Fruit fly (Drosophila melanogaster) whole organism, embryonic: ENCODE data around the gene CG44008.

Experiments
- Ada2b ChIP-seq: fragments of 200-800 bp; sonication (Bioruptor generic); IDR thresholded peaks from 2 replicates; pipeline ENCODE4 v1.3.6; 2022; ENCODE audit warnings: missing biosample characterization, missing genetic modification characterization
- Awh ChIP-seq: fragments of 200-800 bp; sonication (Bioruptor generic); IDR thresholded peaks from 2 replicates; pipeline ENCODE4, ENCODE4 v1.3.6; 2022; ENCODE audit warnings: missing biosample characterization, missing genetic modification characterization
- BEAF-32 ChIP-seq: fragments of 200-800 bp; sonication (Bioruptor generic); optimal IDR thresholded peaks from 3 replicates; lab custom pipeline; 2017; ENCODE audit warnings: missing biosample characterization, missing genetic modification characterization, mild to moderate bottlenecking, moderate library complexity, missing genetic modification reagents
- BtbVII ChIP-seq: fragments of 200-800 bp; sonication (Bioruptor generic); optimal IDR thresholded peaks from 3 replicates; lab custom pipeline; 2017; ENCODE audit warnings: missing biosample characterization, mild to moderate bottlenecking, missing genetic modification characterization
- Bteb2 ChIP-seq: fragments of 200-800 bp; sonication (Bioruptor generic); optimal IDR thresholded peaks from 2 replicates; lab custom pipeline; 2016; ENCODE audit warnings: missing biosample characterization, missing genetic modification characterization
- CG10366 ChIP-seq: fragments of 200-800 bp; sonication (Bioruptor generic); IDR thresholded peaks from 2 replicates; pipeline ENCODE4 v1.3.6; 2022; ENCODE audit warnings: missing biosample characterization, missing genetic modification characterization
- CG10565 ChIP-seq: fragments of 200-800 bp; sonication (Bioruptor generic); optimal IDR thresholded peaks from 3 replicates; lab custom pipeline; 2016; ENCODE audit warnings: missing biosample characterization, mild to moderate bottlenecking, missing genetic modification characterization
- CG10979 ChIP-seq: fragments of 200-800 bp; sonication (Bioruptor generic); optimal IDR thresholded peaks from 2 replicates; lab custom pipeline; 2018; ENCODE audit warnings: missing biosample characterization, mild to moderate bottlenecking, missing genetic modification characterization, moderate library complexity
- CG11093 ChIP-seq: fragments of 200-800 bp; sonication (Bioruptor generic); IDR thresholded peaks from 3 replicates; pipeline ENCODE4 v1.3.6; 2022; ENCODE audit warnings: missing biosample characterization, missing genetic modification characterization
- CG12659 ChIP-seq: fragments of 200-800 bp; sonication (Bioruptor generic); optimal IDR thresholded peaks from 3 replicates; lab custom pipeline; 2017; ENCODE audit warnings: mild to moderate bottlenecking, missing biosample characterization, missing genetic modification reagents, missing genetic modification characterization
- CG12769 ChIP-seq: fragments of 200-800 bp; sonication (Bioruptor generic); optimal IDR thresholded peaks from 2 replicates; lab custom pipeline; 2019; ENCODE audit warnings: missing biosample characterization, mild to moderate bottlenecking, missing genetic modification characterization, moderate library complexity
- CG15073 ChIP-seq: fragments of 200-800 bp; sonication (Bioruptor generic); optimal IDR thresholded peaks from 2 replicates; lab custom pipeline; 2016; ENCODE audit warnings: missing biosample characterization, missing genetic modification characterization
- CG15269 ChIP-seq: fragments of 200-800 bp; sonication (Bioruptor generic); optimal IDR thresholded peaks from 2 replicates; lab custom pipeline; 2018; ENCODE audit warnings: missing biosample characterization, mild to moderate bottlenecking, missing genetic modification characterization, moderate library complexity
- CG16815 ChIP-seq: fragments of 200-800 bp; sonication (Bioruptor generic); optimal IDR thresholded peaks from 3 replicates; lab custom pipeline; 2017; ENCODE audit warnings: missing biosample characterization, mild to moderate bottlenecking, missing genetic modification characterization
- CG2120 ChIP-seq: fragments of 200-800 bp; sonication (Bioruptor generic); optimal IDR thresholded peaks from 3 replicates; lab custom pipeline; 2016; ENCODE audit warnings: missing biosample characterization, missing genetic modification characterization
- CG2129 ChIP-seq: fragments of 200-800 bp; sonication (Bioruptor generic); IDR thresholded peaks from 2 replicates; pipeline ENCODE4 v1.3.6; 2022; ENCODE audit warnings: missing biosample characterization, missing genetic modification characterization; ENCODE audit not compliant: partially characterized antibody
- CG3726 ChIP-seq: fragments of 200-800 bp; sonication (Bioruptor generic); IDR thresholded peaks from 3 replicates; pipeline ENCODE4, ENCODE4 v1.3.6; 2022; ENCODE audit warnings: missing biosample characterization, missing genetic modification characterization
- CG4360 ChIP-seq: fragments of 200-800 bp; sonication (Bioruptor generic); IDR thresholded peaks from 2 replicates; pipeline ENCODE4 v1.3.6; 2022; ENCODE audit warnings: missing biosample characterization, missing genetic modification characterization
- CG7372 ChIP-seq: fragments of 200-800 bp; sonication (Bioruptor generic); IDR thresholded peaks from 2 replicates; pipeline ENCODE4 v1.3.6; 2022; ENCODE audit warnings: missing biosample characterization, missing genetic modification characterization
- CG7786 ChIP-seq: fragments of 200-800 bp; sonication (Bioruptor generic); optimal IDR thresholded peaks from 2 replicates; lab custom pipeline; 2016; ENCODE audit warnings: missing biosample characterization, missing genetic modification characterization
- CG7839 ChIP-seq: fragments of 200-800 bp; sonication (Bioruptor generic); optimal IDR thresholded peaks from 3 replicates; lab custom pipeline; 2018; ENCODE audit warnings: missing biosample characterization, mild to moderate bottlenecking, missing genetic modification characterization, moderate library complexity
- CG8388 ChIP-seq: fragments of 200-800 bp; sonication (Bioruptor generic); optimal IDR thresholded peaks from 2 replicates; lab custom pipeline; 2019; ENCODE audit warnings: missing biosample characterization, mild to moderate bottlenecking, missing genetic modification characterization, moderate library complexity
- CG9727 ChIP-seq: fragments of 200-800 bp; sonication (Bioruptor generic); optimal IDR thresholded peaks from 3 replicates; lab custom pipeline; 2017; ENCODE audit warnings: missing biosample characterization, mild to moderate bottlenecking, missing genetic modification characterization
- Chrac-16 ChIP-seq: fragments of 200-800 bp; sonication (Bioruptor generic); optimal IDR thresholded peaks from 3 replicates; lab custom pipeline; 2016; ENCODE audit warnings: missing biosample characterization, missing genetic modification characterization
- Dbx ChIP-seq: fragments of 200-800 bp; sonication (Bioruptor generic); IDR thresholded peaks from 3 replicates; pipeline ENCODE4 v1.3.6; 2022; ENCODE audit warnings: missing biosample characterization, missing genetic modification characterization
- Dll ChIP-seq: fragments of 200-800 bp; sonication (Bioruptor generic); IDR thresholded peaks from 4 replicates; pipeline ENCODE4 v1.3.6; 2022; ENCODE audit warnings: missing biosample characterization, missing genetic modification characterization; ENCODE audit not compliant: partially characterized antibody
- Hey ChIP-seq: fragments of 200-800 bp; sonication (Bioruptor generic); optimal IDR thresholded peaks from 3 replicates; lab custom pipeline; 2018; ENCODE audit warnings: missing biosample characterization, mild to moderate bottlenecking, missing genetic modification characterization
- Hr51 ChIP-seq, 2 experiments: fragments of 200-800 bp; sonication (Bioruptor generic); optimal IDR thresholded peaks; 2 replicates in 1 of 2; 3 replicates in 1 of 2; lab custom pipeline; 2016 to 2018; ENCODE audit warnings: missing biosample characterization in 2 of 2, missing genetic modification characterization in 2 of 2, mild to moderate bottlenecking in 1 of 2, moderate library complexity in 1 of 2
- NFAT ChIP-seq: fragments of 200-800 bp; sonication (Bioruptor generic); IDR thresholded peaks from 2 replicates; pipeline ENCODE4 v1.3.6; 2022; ENCODE audit warnings: missing biosample characterization, missing genetic modification characterization
- Oli ChIP-seq: fragments of 200-800 bp; sonication (Bioruptor generic); optimal IDR thresholded peaks from 2 replicates; lab custom pipeline; 2018; ENCODE audit warnings: missing biosample characterization, mild to moderate bottlenecking, missing genetic modification characterization, moderate library complexity
- Ravus ChIP-seq: fragments of 200-800 bp; sonication (Bioruptor generic); IDR thresholded peaks from 2 replicates; pipeline ENCODE4 v1.3.6; 2022; ENCODE audit warnings: missing biosample characterization, missing genetic modification characterization
- YL-1 ChIP-seq: fragments of 200-800 bp; sonication (Bioruptor generic); optimal IDR thresholded peaks from 3 replicates; lab custom pipeline; 2017; ENCODE audit warnings: missing biosample characterization, mild to moderate bottlenecking, missing genetic modification characterization
- ac ChIP-seq: fragments of 200-800 bp; sonication (Bioruptor generic); optimal IDR thresholded peaks from 3 replicates; lab custom pipeline; 2017; ENCODE audit warnings: missing biosample characterization, mild to moderate bottlenecking, missing genetic modification characterization
- cad ChIP-seq: fragments of >200 bp; optimal IDR thresholded peaks from 2 replicates; lab custom pipeline; 2017; ENCODE audit warnings: missing biosample characterization, missing genetic modification characterization
- cas ChIP-seq: fragments of 200-800 bp; sonication (Bioruptor generic); IDR thresholded peaks from 2 replicates; pipeline ENCODE4 v1.3.6; 2022; ENCODE audit warnings: missing biosample characterization, missing genetic modification characterization
- chinmo ChIP-seq: fragments of 200-800 bp; sonication (Bioruptor generic); IDR thresholded peaks from 4 replicates; pipeline ENCODE4 v1.3.6; 2022; ENCODE audit warnings: missing biosample characterization, missing genetic modification characterization; ENCODE audit not compliant: partially characterized antibody
- cwo ChIP-seq: fragments of 200-800 bp; sonication (Bioruptor generic); optimal IDR thresholded peaks from 3 replicates; lab custom pipeline; 2017; ENCODE audit warnings: missing biosample characterization, missing genetic modification characterization, mild to moderate bottlenecking, moderate library complexity, missing genetic modification reagents
- ems ChIP-seq: fragments of 200-800 bp; sonication (Bioruptor generic); optimal IDR thresholded peaks from 3 replicates; lab custom pipeline; 2016; ENCODE audit warnings: missing biosample characterization, missing genetic modification characterization
- grau ChIP-seq: fragments of 200-800 bp; optimal IDR thresholded peaks from 3 replicates; lab custom pipeline; 2019; ENCODE audit warnings: missing biosample characterization, mild to moderate bottlenecking, missing genetic modification characterization, moderate library complexity
- pb ChIP-seq: fragments of 200-800 bp; sonication (Bioruptor generic); optimal IDR thresholded peaks from 3 replicates; lab custom pipeline; 2016; ENCODE audit warnings: missing biosample characterization, missing genetic modification characterization
- slbo ChIP-seq: fragments of 200-800 bp; sonication (Bioruptor generic); IDR thresholded peaks from 2 replicates; pipeline ENCODE4 v1.3.6; 2022; ENCODE audit warnings: missing biosample characterization, missing genetic modification characterization
- stwl ChIP-seq: fragments of 200-800 bp; sonication (Bioruptor generic); optimal IDR thresholded peaks from 3 replicates; lab custom pipeline; 2018; ENCODE audit warnings: missing biosample characterization, mild to moderate bottlenecking, missing genetic modification characterization, moderate library complexity
- tgo ChIP-seq: fragments of 200-800 bp; sonication (Bioruptor generic); IDR thresholded peaks from 3 replicates; pipeline ENCODE4 v1.3.6; 2022; ENCODE audit warnings: missing biosample characterization, missing genetic modification characterization
- tup ChIP-seq: fragments of 200-800 bp; sonication (Bioruptor generic); optimal IDR thresholded peaks from 2 replicates; lab custom pipeline; 2016; ENCODE audit warnings: missing biosample characterization, mild to moderate bottlenecking, missing genetic modification characterization, moderate library complexity
- wor ChIP-seq: fragments of 200-800 bp; sonication (Bioruptor generic); IDR thresholded peaks from 2 replicates; pipeline ENCODE4 v1.3.6; 2022; ENCODE audit warnings: missing biosample characterization, missing genetic modification characterization
- zen2 ChIP-seq: fragments of 200-800 bp; sonication (Bioruptor generic); IDR thresholded peaks from 3 replicates; pipeline ENCODE4 v1.3.6; 2022; ENCODE audit warnings: missing biosample characterization, missing genetic modification characterization; ENCODE audit not compliant: partially characterized antibody
- zf30C ChIP-seq: fragments of 200-800 bp; sonication (Bioruptor generic); optimal IDR thresholded peaks from 3 replicates; lab custom pipeline; 2018; ENCODE audit warnings: missing biosample characterization, mild to moderate bottlenecking, missing genetic modification characterization
- zfh1 ChIP-seq: fragments of 200-800 bp; sonication (Bioruptor generic); IDR thresholded peaks from 3 replicates; pipeline ENCODE4 v1.3.6; 2022; ENCODE audit warnings: missing biosample characterization, missing genetic modification characterization

The CG44008 gene

dm6 chr2L:11808702-11809583 is 33.3 kb downstream of the CG44008 start, which contains the start of gene crol (continued):
- peak; percentile 27 for TF ChIP-seq CG10979 (tag; lab: Kevin White, UChicago)
- no peak for TF ChIP-seq Ada2b (GFP tag; lab: Robert Waterston, UW)
- TF ChIP-seq CG11093 (GFP tag; lab: Robert Waterston, UW): no peak
- TF ChIP-seq CG7839: peak; percentile 29
- TF ChIP-seq grau (tag; lab: Kevin White, UChicago): peak; percentile 39
- peak; percentile 85 for TF ChIP-seq zen2
- no peak for TF ChIP-seq BtbVII (GFP tag; lab: Kevin White, UChicago)
- peak; percentile 76 for TF ChIP-seq CG12659 (GFP tag; lab: Kevin White, UChicago)
- no peak for TF ChIP-seq CG8388 (GFP tag; lab: Kevin White, UChicago)
- peak in 1 of 2 experiments; percentile 34 for TF ChIP-seq Hr51 (GFP tag; optimal IDR thresholded peaks at IDR 0.05; lab: Kevin White, UChicago)
- TF ChIP-seq tup: no peak
- peak; percentile 40 for TF ChIP-seq CG2120
- no peak for TF ChIP-seq CG16815
- no peak for TF ChIP-seq CG7372
- peak; percentile 86 for TF ChIP-seq Dll
- no peak for TF ChIP-seq pb (GFP tag; lab: Kevin White, UChicago)
- no peak for TF ChIP-seq cad (GFP tag; lab: Kevin White, UChicago)
- TF ChIP-seq Oli (tag; lab: Kevin White, UChicago): no peak
- 0 out of 3 replicates have a peak, but pooled peaks have one; percentile 10 for TF ChIP-seq zfh1 (GFP tag; lab: Robert Waterston, UW)
- TF ChIP-seq ems: no peak
- no peak for TF ChIP-seq CG10565
- TF ChIP-seq stwl: peak; percentile 100
- no peak for TF ChIP-seq tgo
- TF ChIP-seq Hey: no peak
- TF ChIP-seq Bteb2 (GFP tag; lab: Kevin White, UChicago): no peak
- TF ChIP-seq YL-1 (GFP tag; lab: Kevin White, UChicago): peak; percentile 60
- TF ChIP-seq ac (GFP tag; lab: Kevin White, UChicago): no peak
- TF ChIP-seq CG2129 (GFP tag; lab: Robert Waterston, UW): peak; percentile 61
- peak; percentile 24 for TF ChIP-seq CG9727 (GFP tag; lab: Kevin White, UChicago)
- no peak for TF ChIP-seq Ravus
- TF ChIP-seq chinmo (GFP tag; lab: Robert Waterston, UW): peak; percentile 92
- TF ChIP-seq slbo (GFP tag; lab: Robert Waterston, UW): peak; percentile 48
- no peak for TF ChIP-seq Awh (GFP tag; lab: Robert Waterston, UW)
- TF ChIP-seq zf30C (GFP tag; lab: Kevin White, UChicago): no peak
- TF ChIP-seq CG15269 (tag; lab: Kevin White, UChicago): peak; percentile 1
- no peak for TF ChIP-seq CG3726 (GFP tag; lab: Robert Waterston, UW)
- no peak for TF ChIP-seq Chrac-16
- no peak for TF ChIP-seq wor (GFP tag; lab: Robert Waterston, UW)
- TF ChIP-seq NFAT (GFP tag; lab: Robert Waterston, UW): peak; percentile 53; the same call in 1 of the 2 replicates
- no peak for TF ChIP-seq cwo (GFP tag; lab: Kevin White, UChicago)
- 0 out of 2 replicates have a peak, but pooled peaks have one; percentile 13 for TF ChIP-seq CG10366 (GFP tag; lab: Robert Waterston, UW)
- no peak for TF ChIP-seq CG15073 (GFP tag; lab: Kevin White, UChicago)
- peak; percentile 40; the same call in 1 of the 2 replicates for TF ChIP-seq cas (GFP tag; lab: Robert Waterston, UW)
- TF ChIP-seq BEAF-32: peak; percentile 88
- TF ChIP-seq CG12769 (tag; lab: Kevin White, UChicago): peak; percentile 94
- TF ChIP-seq Dbx (GFP tag; lab: Robert Waterston, UW): peak; percentile 56; the same call in 1 of the 3 replicates
- no peak for TF ChIP-seq CG7786 (GFP tag; lab: Kevin White, UChicago)
- TF ChIP-seq CG4360 (GFP tag; lab: Robert Waterston, UW): no peak
